Worm (Caenorhabditis elegans) whole organism, young adult: Measurements from ENCODE around the gene mrps-2.
A peak's percentile ranks its signal among the peaks of the same experiment; 100 is the strongest.

ENCODE experiments used
- B0019.2 ChIP-seq: fragments of 200-800 bp; sonication (Bioruptor generic); conservative IDR thresholded peaks from 2 replicates; pipeline ENCODE4 v1.3.6; 2022; ENCODE audit warnings: missing genetic modification reagents, missing genetic modification characterization, missing compliant biosample characterization
- D2030.7 ChIP-seq: fragments of 200-800 bp; sonication (Bioruptor generic); IDR thresholded peaks from 2 replicates; pipeline ENCODE4 v1.3.6; 2022; ENCODE audit warnings: missing genetic modification reagents, missing genetic modification characterization, missing compliant biosample characterization
- F37B4.10 ChIP-seq: fragments of 200-800 bp; sonication (Bioruptor generic); IDR thresholded peaks from 2 replicates; pipeline ENCODE4 v1.3.6; 2022; ENCODE audit warnings: missing genetic modification characterization, missing compliant biosample characterization
- F52B5.7 ChIP-seq: sonication (generic microtip); optimal IDR thresholded peaks from 2 replicates; lab custom pipeline; 2016; ENCODE audit warnings: mild to moderate bottlenecking, missing genetic modification characterization, missing compliant biosample characterization
- T07F8.4 ChIP-seq: sonication (generic microtip); optimal IDR thresholded peaks from 2 replicates; lab custom pipeline; 2016; ENCODE audit warnings: mild to moderate bottlenecking, missing genetic modification characterization, moderate library complexity, missing compliant biosample characterization
- T26A5.8 ChIP-seq: sonication (generic microtip); optimal IDR thresholded peaks from 2 replicates; lab custom pipeline; 2016; ENCODE audit warnings: missing genetic modification characterization, missing compliant biosample characterization
- Y53G8AR.9 ChIP-seq: fragments of 200-800 bp; sonication (Bioruptor generic); conservative IDR thresholded peaks from 2 replicates; pipeline ENCODE4 v1.3.6; 2022; ENCODE audit warnings: missing genetic modification reagents, missing genetic modification characterization, missing compliant biosample characterization
- Y79H2A.3 ChIP-seq: fragments of 200-800 bp; sonication (Bioruptor generic); conservative IDR thresholded peaks from 2 replicates; pipeline ENCODE4 v1.3.6; 2022; ENCODE audit warnings: missing genetic modification reagents, missing genetic modification characterization, missing compliant biosample characterization
- Y95B8A.8 ChIP-seq: fragments of 200-800 bp; sonication (Bioruptor generic); IDR thresholded peaks from 2 replicates; pipeline ENCODE4 v1.3.6; 2022; ENCODE audit warnings: missing genetic modification reagents, missing genetic modification characterization, missing compliant biosample characterization
- ZK185.1 ChIP-seq: sonication (generic microtip); optimal IDR thresholded peaks from 2 replicates; lab custom pipeline; 2016; ENCODE audit warnings: mild to moderate bottlenecking, missing genetic modification characterization, missing compliant biosample characterization; ENCODE audit not compliant: poor library complexity, severe bottlenecking
- ama-1 ChIP-seq, 3 experiments: fragments of 150-350 bp in 1 of 3; sonication (generic microtip) in 2 of 3; optimal IDR thresholded peaks; 2 replicates each; lab custom pipeline; 2014 to 2018; ENCODE audit warnings: missing biosample characterization in 2 of 3, missing genetic modification characterization in 2 of 3, missing genetic modification reagents in 2 of 3
- aptf-2 ChIP-seq: fragments of 200-800 bp; sonication (Bioruptor generic); conservative IDR thresholded peaks from 2 replicates; pipeline ENCODE4 v1.3.6; 2022; ENCODE audit warnings: missing genetic modification reagents, missing genetic modification characterization, missing compliant biosample characterization
- athp-1 ChIP-seq: sonication (generic microtip); optimal IDR thresholded peaks from 2 replicates; lab custom pipeline; 2017; ENCODE audit warnings: mild to moderate bottlenecking, missing genetic modification characterization, missing compliant biosample characterization
- attf-3 ChIP-seq: fragments of 200-800 bp; sonication (Bioruptor generic); conservative IDR thresholded peaks from 2 replicates; pipeline ENCODE4 v1.3.6; 2022; ENCODE audit warnings: missing genetic modification reagents, missing genetic modification characterization, missing compliant biosample characterization
- bed-2 ChIP-seq: fragments of 200-800 bp; sonication (Bioruptor generic); IDR thresholded peaks from 2 replicates; pipeline ENCODE4 v1.3.6; 2022; ENCODE audit warnings: missing genetic modification reagents, missing genetic modification characterization, missing compliant biosample characterization
- cebp-1 ChIP-seq, 2 experiments: fragments of 200-800 bp in 1 of 2; sonication (Bioruptor generic) in 1 of 2; sonication (generic microtip) in 1 of 2; IDR thresholded peaks in 1 of 2; optimal IDR thresholded peaks in 1 of 2; 2 replicates each; pipeline versions ENCODE4 v1.3.6 to Lab custom; 2017 to 2022; ENCODE audit warnings: missing compliant biosample characterization in 2 of 2, missing genetic modification characterization in 2 of 2, mild to moderate bottlenecking in 1 of 2, missing genetic modification reagents in 1 of 2, moderate library complexity in 1 of 2
- chd-7 ChIP-seq: sonication (generic microtip); optimal IDR thresholded peaks from 2 replicates; lab custom pipeline; 2016; ENCODE audit warnings: mild to moderate bottlenecking, missing genetic modification characterization, moderate library complexity, missing compliant biosample characterization
- dox-1 ChIP-seq: fragments of 200-800 bp; sonication (Bioruptor generic); IDR thresholded peaks from 2 replicates; pipeline ENCODE4 v1.3.6; 2022; ENCODE audit warnings: missing genetic modification reagents, missing genetic modification characterization, missing compliant biosample characterization
- dpl-1 ChIP-seq: fragments of 150-350 bp; optimal IDR thresholded peaks from 2 replicates; lab custom pipeline; 2014; ENCODE audit warnings: missing biosample characterization, missing genetic modification reagents, missing genetic modification characterization
- egl-18 ChIP-seq: fragments of 200-800 bp; sonication (Bioruptor generic); IDR thresholded peaks from 2 replicates; pipeline ENCODE4 v1.3.6; 2022; ENCODE audit warnings: missing genetic modification reagents, missing genetic modification characterization, missing compliant biosample characterization
- egrh-3 ChIP-seq: fragments of 200-800 bp; sonication (Bioruptor generic); IDR thresholded peaks from 2 replicates; pipeline ENCODE4 v1.3.6; 2022; ENCODE audit warnings: missing genetic modification reagents, missing genetic modification characterization, missing compliant biosample characterization
- ets-4 ChIP-seq: fragments of 200-800 bp; sonication (Bioruptor generic); optimal IDR thresholded peaks from 2 replicates; lab custom pipeline; 2018; ENCODE audit warnings: mild to moderate bottlenecking, missing genetic modification characterization, missing compliant biosample characterization
- hlh-26 ChIP-seq: fragments of 200-800 bp; sonication (Bioruptor generic); conservative IDR thresholded peaks from 2 replicates; pipeline ENCODE4 v1.3.6; 2022; ENCODE audit warnings: missing genetic modification reagents, missing genetic modification characterization, missing compliant biosample characterization
- hmg-20 ChIP-seq: fragments of 200-800 bp; sonication (Bioruptor generic); IDR thresholded peaks from 2 replicates; pipeline ENCODE4 v1.3.6; 2022; ENCODE audit warnings: missing genetic modification reagents, missing genetic modification characterization, missing compliant biosample characterization
- hrde-1 ChIP-seq: sonication (generic microtip); optimal IDR thresholded peaks from 2 replicates; lab custom pipeline; 2016; ENCODE audit warnings: missing genetic modification characterization, mild to moderate bottlenecking, missing compliant biosample characterization, moderate library complexity, missing genotype, missing genetic modification reagents, borderline replicate concordance
- lag-1 ChIP-seq: fragments of 200-800 bp; sonication (Bioruptor generic); IDR thresholded peaks from 2 replicates; pipeline ENCODE4 v1.3.6; 2022; ENCODE audit warnings: missing genetic modification reagents, missing genetic modification characterization, missing compliant biosample characterization
- let-607 ChIP-seq, 2 experiments: fragments of 200-800 bp in 1 of 2; sonication (Bioruptor generic) in 1 of 2; sonication (generic microtip) in 1 of 2; optimal IDR thresholded peaks; 2 replicates each; lab custom pipeline; 2016 to 2018; ENCODE audit warnings: mild to moderate bottlenecking in 2 of 2, missing compliant biosample characterization in 2 of 2, missing genetic modification characterization in 2 of 2, moderate library complexity in 2 of 2, missing genotype in 1 of 2
- lir-1 ChIP-seq: fragments of 200-800 bp; sonication (Bioruptor generic); conservative IDR thresholded peaks from 2 replicates; pipeline ENCODE4 v1.3.6; 2022; ENCODE audit warnings: missing genetic modification reagents, missing genetic modification characterization, missing compliant biosample characterization
- mcd-1 ChIP-seq: fragments of 200-800 bp; sonication (Bioruptor generic); IDR thresholded peaks from 2 replicates; pipeline ENCODE4 v1.3.6; 2022; ENCODE audit warnings: missing genetic modification reagents, missing genetic modification characterization, missing compliant biosample characterization
- mxl-1 ChIP-seq: sonication (generic microtip); optimal IDR thresholded peaks from 2 replicates; lab custom pipeline; 2016; ENCODE audit warnings: missing genetic modification characterization, missing compliant biosample characterization
- nfyb-1 ChIP-seq: fragments of 200-800 bp; sonication (Bioruptor generic); IDR thresholded peaks from 2 replicates; pipeline ENCODE4 v1.3.6; 2022; ENCODE audit warnings: missing genetic modification reagents, missing genetic modification characterization, missing compliant biosample characterization
- nhr-120 ChIP-seq: fragments of 200-800 bp; sonication (Bioruptor generic); IDR thresholded peaks from 2 replicates; pipeline ENCODE4 v1.3.6; 2022; ENCODE audit warnings: missing genetic modification characterization, missing compliant biosample characterization
- nhr-27 ChIP-seq: fragments of 200-800 bp; sonication (Bioruptor generic); optimal IDR thresholded peaks from 2 replicates; lab custom pipeline; 2018; ENCODE audit warnings: mild to moderate bottlenecking, missing genetic modification characterization, moderate library complexity, missing compliant biosample characterization
- nhr-90 ChIP-seq: sonication (generic microtip); optimal IDR thresholded peaks from 2 replicates; lab custom pipeline; 2016; ENCODE audit warnings: missing genotype, mild to moderate bottlenecking, missing genetic modification characterization, missing compliant biosample characterization
- pbrm-1 ChIP-seq: fragments of 200-800 bp; sonication (Bioruptor generic); IDR thresholded peaks from 2 replicates; pipeline ENCODE4 v1.3.6; 2022; ENCODE audit warnings: missing genetic modification reagents, missing genetic modification characterization, missing compliant biosample characterization
- rec-8 ChIP-seq, 2 experiments: sonication (generic microtip); optimal IDR thresholded peaks; 2 replicates each; lab custom pipeline; 2016; ENCODE audit warnings: mild to moderate bottlenecking in 2 of 2, missing genetic modification characterization in 2 of 2, missing genetic modification reagents in 2 of 2, missing genotype in 2 of 2, missing biosample characterization in 1 of 2, missing compliant biosample characterization in 1 of 2, moderate library complexity in 1 of 2
- repo-1 ChIP-seq: sonication (generic microtip); optimal IDR thresholded peaks from 2 replicates; lab custom pipeline; 2017; ENCODE audit warnings: mild to moderate bottlenecking, missing genetic modification characterization, missing compliant biosample characterization
- sea-2 ChIP-seq: fragments of 200-800 bp; sonication (Bioruptor generic); IDR thresholded peaks from 2 replicates; pipeline ENCODE4 v1.3.6; 2022; ENCODE audit warnings: missing genetic modification characterization, missing compliant biosample characterization
- snpc-4 ChIP-seq, 5 experiments: fragments of 150-350 bp in 1 of 5; sonication (generic microtip) in 4 of 5; optimal IDR thresholded peaks; 2 replicates each; lab custom pipeline; 2014 to 2018; ENCODE audit warnings: missing genetic modification characterization in 5 of 5, missing biosample characterization in 3 of 5, antibody characterized with exemption in 2 of 5, mild to moderate bottlenecking in 2 of 5, missing compliant biosample characterization in 2 of 5, missing genotype in 2 of 5, moderate library complexity in 2 of 5, missing genetic modification reagents in 1 of 5
- somi-1 ChIP-seq: fragments of 200-800 bp; sonication (Bioruptor generic); optimal IDR thresholded peaks from 2 replicates; lab custom pipeline; 2018; ENCODE audit warnings: mild to moderate bottlenecking, missing genetic modification characterization, missing compliant biosample characterization
- tlf-1 ChIP-seq: fragments of 200-800 bp; sonication (Bioruptor generic); optimal IDR thresholded peaks from 2 replicates; lab custom pipeline; 2018; ENCODE audit warnings: mild to moderate bottlenecking, missing genetic modification characterization, missing compliant biosample characterization
- zim-3 ChIP-seq: sonication (generic microtip); optimal IDR thresholded peaks from 2 replicates; lab custom pipeline; 2017; ENCODE audit warnings: mild to moderate bottlenecking, missing genetic modification characterization, moderate library complexity, missing compliant biosample characterization
- ztf-22 ChIP-seq: fragments of 200-800 bp; sonication (Bioruptor generic); optimal IDR thresholded peaks from 2 replicates; lab custom pipeline; 2018; ENCODE audit warnings: mild to moderate bottlenecking, missing genetic modification characterization, moderate library complexity, missing compliant biosample characterization
- ztf-25 ChIP-seq: fragments of 200-800 bp; sonication (Bioruptor generic); IDR thresholded peaks from 2 replicates; pipeline ENCODE4 v1.3.6; 2022; ENCODE audit warnings: missing genetic modification reagents, missing genetic modification characterization, missing compliant biosample characterization
- ztf-26 ChIP-seq: sonication (generic microtip); optimal IDR thresholded peaks from 2 replicates; lab custom pipeline; 2017; ENCODE audit warnings: missing genetic modification characterization, missing compliant biosample characterization
- ztf-28 ChIP-seq: fragments of 200-800 bp; sonication (Bioruptor generic); IDR thresholded peaks from 2 replicates; pipeline ENCODE4 v1.3.6; 2022; ENCODE audit warnings: missing genetic modification reagents, missing genetic modification characterization, missing compliant biosample characterization
- ztf-6 ChIP-seq: fragments of 200-800 bp; sonication (Bioruptor generic); IDR thresholded peaks from 2 replicates; pipeline ENCODE4 v1.3.6; 2022; ENCODE audit warnings: missing genetic modification reagents, missing genetic modification characterization, missing compliant biosample characterization

mrps-2 gene

ce11 chrV:8495965-8496364 is 30.5 kb downstream of the mrps-2 start (continued):
- TF ChIP-seq attf-3 (GFP tag; lab: Robert Waterston, UW): 0 out of 2 replicates have a peak, but pooled peaks have one; percentile 40
- no peak for TF ChIP-seq ZK185.1
- TF ChIP-seq rec-8 (tag; optimal IDR thresholded peaks at IDR 0.05; lab: Kevin White, UChicago): peak in 1 of 2 experiments; percentile 68
- TF ChIP-seq snpc-4 (GFP tag; optimal IDR thresholded peaks at IDR 0.05; lab: Kevin White, UChicago): peak; percentile 17
- peak; percentile 43 to 90 (median 68) for TF ChIP-seq snpc-4 (tag; optimal IDR thresholded peaks at IDR 0.05; lab: Kevin White, UChicago)
- TF ChIP-seq nhr-120: no peak
- no peak for TF ChIP-seq athp-1
- no peak for TF ChIP-seq aptf-2 (GFP tag; lab: Robert Waterston, UW)
- TF ChIP-seq Y95B8A.8 (GFP tag; lab: Robert Waterston, UW): 0 out of 2 replicates have a peak, but pooled peaks have one; percentile 77
- TF ChIP-seq hlh-26 (GFP tag; lab: Robert Waterston, UW): no peak
- TF ChIP-seq repo-1 (tag; lab: Kevin White, UChicago): no peak
- no peak for TF ChIP-seq ztf-28 (GFP tag; lab: Robert Waterston, UW)
- peak; percentile 82 for TF ChIP-seq dox-1
- no peak for TF ChIP-seq F52B5.7 (tag; lab: Kevin White, UChicago)
- no peak for TF ChIP-seq egl-18
- peak; percentile 49 for TF ChIP-seq mxl-1 (tag; lab: Kevin White, UChicago)
- TF ChIP-seq nhr-90 (tag; lab: Kevin White, UChicago): peak; percentile 53
- no peak for TF ChIP-seq ztf-6 (GFP tag; lab: Robert Waterston, UW)
- peak; percentile 72; the same call in 1 of the 2 replicates for TF ChIP-seq ztf-25 (GFP tag; lab: Robert Waterston, UW)
- TF ChIP-seq B0019.2 (GFP tag; lab: Robert Waterston, UW): no peak
- TF ChIP-seq sea-2 (GFP tag; lab: Robert Waterston, UW): no peak
- no peak for TF ChIP-seq cebp-1 (GFP tag; IDR thresholded peaks at IDR 0.05; lab: Robert Waterston, UW)
- peak; percentile 47 for TF ChIP-seq cebp-1 (tag; optimal IDR thresholded peaks at IDR 0.05; lab: Kevin White, UChicago)
- peak; percentile 35 for TF ChIP-seq T07F8.4 (tag; lab: Kevin White, UChicago)
- peak; percentile 6 for TF ChIP-seq hrde-1 (tag; lab: Kevin White, UChicago)
- no peak for TF ChIP-seq lir-1 (GFP tag; lab: Robert Waterston, UW)
- no peak for TF ChIP-seq tlf-1 (GFP tag; lab: Kevin White, UChicago)
- TF ChIP-seq mcd-1 (GFP tag; lab: Robert Waterston, UW): no peak
- no peak for TF ChIP-seq ets-4 (GFP tag; lab: Kevin White, UChicago)
- TF ChIP-seq nhr-27: peak; percentile 13
- peak; percentile 46; the same call in 1 of the 2 replicates for TF ChIP-seq Y53G8AR.9 (GFP tag; lab: Robert Waterston, UW)
- TF ChIP-seq ztf-22 (GFP tag; lab: Kevin White, UChicago): no peak
- TF ChIP-seq T26A5.8 (tag; lab: Kevin White, UChicago): peak; percentile 70
- TF ChIP-seq ztf-26 (tag; lab: Kevin White, UChicago): no peak
- no peak for TF ChIP-seq chd-7 (tag; lab: Kevin White, UChicago)
- TF ChIP-seq somi-1 (GFP tag; lab: Kevin White, UChicago): peak; percentile 11
- TF ChIP-seq lag-1 (GFP tag; lab: Robert Waterston, UW): no peak
- TF ChIP-seq pbrm-1: peak; percentile 58; the same call in 1 of the 2 replicates
- TF ChIP-seq F37B4.10 (GFP tag; lab: Robert Waterston, UW): no peak
- TF ChIP-seq hmg-20: no peak
- TF ChIP-seq let-607 (tag; optimal IDR thresholded peaks at IDR 0.05; lab: Kevin White, UChicago): no peak
- peak; percentile 66 for TF ChIP-seq D2030.7 (GFP tag; lab: Robert Waterston, UW)
- TF ChIP-seq egrh-3 (GFP tag; lab: Robert Waterston, UW): no peak
- no peak for TF ChIP-seq ama-1 (optimal IDR thresholded peaks at IDR 0.05; lab: Kevin White, UChicago)
- peak in 1 of 2 experiments; percentile 72 for TF ChIP-seq ama-1 (GFP tag; optimal IDR thresholded peaks at IDR 0.05; lab: Kevin White, UChicago)
- no peak for TF ChIP-seq dpl-1
- no peak for TF ChIP-seq bed-2 (GFP tag; lab: Robert Waterston, UW)
- TF ChIP-seq nfyb-1 (GFP tag; lab: Robert Waterston, UW): no peak
- no peak for TF ChIP-seq Y79H2A.3
- no peak for TF ChIP-seq zim-3
